Worm (Caenorhabditis elegans) whole organism, late embryonic: Measurements from ENCODE around the gene K03B8.8.
A peak's percentile ranks its signal among the peaks of the same experiment; 100 is the strongest.

Experiments used
- F13H6.1 ChIP-seq: sonication (generic microtip); optimal IDR thresholded peaks from 2 replicates; lab custom pipeline; 2016; ENCODE audit warnings: missing genetic modification characterization, missing compliant biosample characterization
- K02D7.2 ChIP-seq: sonication (generic microtip); optimal IDR thresholded peaks from 2 replicates; lab custom pipeline; 2017; ENCODE audit warnings: mild to moderate bottlenecking, missing genetic modification characterization, missing compliant biosample characterization
- K09A11.1 ChIP-seq: sonication (generic microtip); optimal IDR thresholded peaks from 2 replicates; lab custom pipeline; 2017; ENCODE audit warnings: antibody characterized with exemption, mild to moderate bottlenecking, missing genetic modification characterization, missing compliant biosample characterization; ENCODE audit not compliant: insufficient read depth
- ceh-14 ChIP-seq: sonication (generic microtip); optimal IDR thresholded peaks from 2 replicates; lab custom pipeline; 2016; ENCODE audit warnings: missing genotype, missing genetic modification characterization, missing compliant biosample characterization
- ceh-18 ChIP-seq: sonication (generic microtip); optimal IDR thresholded peaks from 2 replicates; lab custom pipeline; 2016; ENCODE audit warnings: missing genetic modification characterization, missing compliant biosample characterization
- ceh-22 ChIP-seq: sonication (generic microtip); optimal IDR thresholded peaks from 2 replicates; lab custom pipeline; 2017; ENCODE audit warnings: missing biosample characterization, missing genetic modification characterization
- ceh-24 ChIP-seq: sonication (generic microtip); optimal IDR thresholded peaks from 2 replicates; lab custom pipeline; 2016; ENCODE audit warnings: mild to moderate bottlenecking, missing genetic modification characterization, missing compliant biosample characterization
- ceh-34 ChIP-seq: sonication (generic microtip); optimal IDR thresholded peaks from 2 replicates; lab custom pipeline; 2016; ENCODE audit warnings: mild to moderate bottlenecking, missing genetic modification characterization, missing compliant biosample characterization
- ceh-45 ChIP-seq: fragments of 200-800 bp; sonication (Bioruptor generic); IDR thresholded peaks from 2 replicates; pipeline ENCODE4 v1.3.6; 2022; ENCODE audit warnings: missing genetic modification reagents, missing genetic modification characterization, missing compliant biosample characterization
- ceh-48 ChIP-seq: sonication (generic microtip); optimal IDR thresholded peaks from 2 replicates; lab custom pipeline; 2016; ENCODE audit warnings: missing genetic modification characterization, inconsistent platforms, missing compliant biosample characterization
- ceh-9 ChIP-seq: sonication (generic microtip); optimal IDR thresholded peaks from 2 replicates; lab custom pipeline; 2016; ENCODE audit warnings: mild to moderate bottlenecking, missing genetic modification characterization, inconsistent platforms, missing compliant biosample characterization
- che-1 ChIP-seq: sonication (generic microtip); optimal IDR thresholded peaks from 2 replicates; lab custom pipeline; 2016; ENCODE audit warnings: mild to moderate bottlenecking, missing genetic modification characterization, missing compliant biosample characterization
- dve-1 ChIP-seq: sonication (generic microtip); optimal IDR thresholded peaks from 2 replicates; lab custom pipeline; 2017; ENCODE audit warnings: antibody characterized with exemption, mild to moderate bottlenecking, missing genetic modification characterization, missing compliant biosample characterization
- elt-2 ChIP-seq: sonication (generic microtip); optimal IDR thresholded peaks from 2 replicates; lab custom pipeline; 2016; ENCODE audit warnings: missing genetic modification reagents, missing genetic modification characterization, missing compliant biosample characterization
- eyg-1 ChIP-seq: sonication (generic microtip); optimal IDR thresholded peaks from 2 replicates; lab custom pipeline; 2016; ENCODE audit warnings: missing genotype, missing genetic modification characterization, missing compliant biosample characterization
- fax-1 ChIP-seq: sonication (generic microtip); optimal IDR thresholded peaks from 2 replicates; lab custom pipeline; 2016; ENCODE audit warnings: missing genotype, missing genetic modification characterization, missing compliant biosample characterization
- fkh-6 ChIP-seq: sonication (generic microtip); optimal IDR thresholded peaks from 2 replicates; lab custom pipeline; 2016; ENCODE audit warnings: missing genetic modification characterization, missing compliant biosample characterization
- lim-6 ChIP-seq: sonication (generic microtip); optimal IDR thresholded peaks from 2 replicates; lab custom pipeline; 2016; ENCODE audit warnings: missing genetic modification characterization, missing compliant biosample characterization
- madf-2 ChIP-seq: sonication (generic microtip); optimal IDR thresholded peaks from 2 replicates; lab custom pipeline; 2017; ENCODE audit warnings: missing genetic modification characterization, missing compliant biosample characterization
- mec-3 ChIP-seq: sonication (generic microtip); optimal IDR thresholded peaks from 2 replicates; lab custom pipeline; 2016; ENCODE audit warnings: borderline replicate concordance, missing genetic modification characterization, missing compliant biosample characterization
- npax-4 ChIP-seq: sonication (generic microtip); optimal IDR thresholded peaks from 2 replicates; lab custom pipeline; 2016; ENCODE audit warnings: missing genetic modification characterization, missing compliant biosample characterization
- pax-1 ChIP-seq: fragments of 150-350 bp; optimal IDR thresholded peaks from 2 replicates; lab custom pipeline; 2014; ENCODE audit warnings: missing biosample characterization, missing genetic modification characterization
- pha-2 ChIP-seq: sonication (generic microtip); optimal IDR thresholded peaks from 2 replicates; lab custom pipeline; 2017; ENCODE audit warnings: mild to moderate bottlenecking, missing genetic modification characterization, missing compliant biosample characterization
- pha-4 ChIP-seq: fragments of 150-350 bp; optimal IDR thresholded peaks from 2 replicates; lab custom pipeline; 2018; ENCODE audit warnings: missing biosample characterization, missing genetic modification reagents, missing genetic modification characterization
- pqm-1 ChIP-seq: sonication (generic microtip); optimal IDR thresholded peaks from 2 replicates; lab custom pipeline; 2016; ENCODE audit warnings: missing genetic modification characterization, missing compliant biosample characterization
- sox-4 ChIP-seq: sonication (generic microtip); optimal IDR thresholded peaks from 2 replicates; lab custom pipeline; 2017; ENCODE audit warnings: mild to moderate bottlenecking, missing genetic modification characterization, inconsistent platforms, missing compliant biosample characterization
- tbx-7 ChIP-seq: sonication (generic microtip); optimal IDR thresholded peaks from 2 replicates; lab custom pipeline; 2016; ENCODE audit warnings: missing genotype, missing genetic modification characterization, missing compliant biosample characterization
- ttx-3 ChIP-seq: sonication (generic microtip); optimal IDR thresholded peaks from 2 replicates; lab custom pipeline; 2016; ENCODE audit warnings: missing genetic modification reagents, missing genetic modification characterization, missing compliant biosample characterization
- unc-3 ChIP-seq, 2 experiments: fragments of 200-800 bp in 1 of 2; sonication (Bioruptor generic) in 1 of 2; sonication (generic microtip) in 1 of 2; conservative IDR thresholded peaks in 1 of 2; optimal IDR thresholded peaks in 1 of 2; 2 replicates each; pipeline versions ENCODE4 v1.3.6 to Lab custom; 2016 to 2022; ENCODE audit warnings: missing compliant biosample characterization in 2 of 2, missing genetic modification characterization in 2 of 2, missing genetic modification reagents in 1 of 2

Gene K03B8.8

DNA sequence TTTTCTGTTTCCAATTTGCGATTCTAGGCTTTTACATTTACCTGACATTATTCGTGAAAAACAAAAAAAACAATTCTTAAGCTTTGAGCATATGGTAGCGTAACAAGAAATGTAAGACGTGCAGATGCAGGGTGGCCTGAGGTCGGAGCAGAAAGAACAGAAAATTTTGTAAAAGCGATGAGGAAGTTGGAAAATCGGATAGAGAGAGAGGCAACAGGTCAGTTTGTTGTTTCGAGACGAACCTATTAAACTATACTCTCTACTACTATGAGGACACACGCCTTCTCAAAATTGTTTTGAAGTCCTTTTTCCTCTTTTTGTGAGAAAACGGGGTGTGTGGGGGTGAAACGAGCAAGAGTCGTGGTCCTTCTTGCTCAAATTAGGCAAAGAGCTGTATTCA, 10.8 kb upstream of the K03B8.8 start, which contains the start of gene des-2:
TSS of gene des-2 (minus strand) at position 101 of the 400 bp plus-strand sequence.
- TF ChIP-seq ceh-22 (tag; lab: Kevin White, UChicago) = no peak
- no peak for TF ChIP-seq ceh-24 (tag; lab: Kevin White, UChicago)
- no peak for TF ChIP-seq ceh-48 (tag; lab: Kevin White, UChicago)
- TF ChIP-seq fax-1 (tag; lab: Kevin White, UChicago) = no peak
- TF ChIP-seq, all 69 proteins: peak for 0

DNA sequence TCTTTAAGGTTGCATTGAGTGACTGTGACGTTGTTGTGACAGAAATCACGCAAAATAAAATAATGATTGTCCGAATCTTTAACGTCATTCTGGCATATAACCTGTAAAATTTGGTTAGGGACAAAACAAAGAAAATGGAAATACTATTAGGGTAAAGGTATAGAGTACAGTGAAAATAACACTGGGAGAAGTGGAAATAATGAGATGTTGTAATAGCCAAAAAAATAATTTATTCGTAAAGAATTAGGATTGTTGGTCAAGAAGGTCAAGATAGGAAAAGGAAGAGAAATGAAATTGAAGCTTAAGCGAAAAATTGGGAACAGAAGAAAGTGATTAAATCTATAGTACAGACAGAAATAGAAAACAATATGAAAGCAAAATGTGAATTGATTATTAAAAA, 4.3 kb upstream of the K03B8.8 start, which contains the start of gene deg-3:
TSS of gene deg-3 (minus strand) at position 101 of the 400 bp plus-strand sequence.
- TF ChIP-seq eyg-1 (tag; lab: Kevin White, UChicago) = no peak
- no peak for TF ChIP-seq mec-3 (tag; lab: Kevin White, UChicago)
- no peak for TF ChIP-seq pax-1 (tag; lab: Kevin White, UChicago)
- no peak for TF ChIP-seq dve-1 (tag; lab: Kevin White, UChicago)
- TF ChIP-seq, all 69 proteins: peak for 0

DNA sequence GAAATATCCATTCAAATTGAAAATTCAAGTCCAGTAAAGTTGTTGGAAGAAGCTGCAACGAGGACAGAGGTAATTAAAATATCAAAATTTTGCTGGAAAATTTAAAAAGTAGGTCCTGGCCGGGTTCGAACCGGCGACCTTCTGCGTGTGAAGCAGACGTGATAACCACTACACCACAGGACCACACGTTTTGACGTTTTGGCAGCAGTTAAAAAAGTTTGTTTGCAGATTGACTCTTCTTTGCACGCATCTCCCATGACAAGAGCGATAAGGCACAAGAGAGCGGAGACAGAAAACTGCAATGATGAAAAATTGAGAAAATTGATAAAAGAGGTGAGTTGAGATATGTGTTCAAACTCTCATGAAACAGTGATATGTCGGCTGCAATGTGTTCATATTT, 1.3 kb upstream of the K03B8.8 start:
- TF ChIP-seq K09A11.1 (tag; lab: Kevin White, UChicago) (no peak), elt-2 (tag; lab: Kevin White, UChicago) (peak; percentile 63)

DNA sequence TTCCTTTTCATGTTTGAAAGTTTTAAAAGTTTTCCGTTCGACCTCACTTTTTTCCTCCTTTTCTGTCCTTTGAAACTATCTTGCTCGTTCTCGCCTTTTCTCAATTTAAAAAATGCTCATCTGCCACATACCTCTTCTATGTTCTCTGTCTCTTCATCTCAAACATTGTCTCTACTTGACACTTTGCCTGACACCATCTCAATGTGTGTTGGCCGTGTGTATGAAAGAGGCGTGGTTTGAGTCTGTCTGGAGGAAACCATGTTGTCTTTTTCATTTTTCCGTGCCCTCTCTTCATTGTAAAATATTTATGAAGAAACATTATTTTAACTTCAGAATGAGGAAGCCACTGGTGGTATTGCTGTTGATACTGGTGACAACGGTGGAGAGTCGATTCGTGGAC, 3.6 kb downstream of the K03B8.8 start, which contains the start of gene K03B8.6:
TSS of gene K03B8.6 (plus strand) at position 334 of the 400 bp plus-strand sequence.
- no peak for TF ChIP-seq ceh-34 (tag; lab: Kevin White, UChicago)
- TF ChIP-seq F13H6.1 (tag; lab: Kevin White, UChicago) = no peak
- no peak for TF ChIP-seq pqm-1

DNA sequence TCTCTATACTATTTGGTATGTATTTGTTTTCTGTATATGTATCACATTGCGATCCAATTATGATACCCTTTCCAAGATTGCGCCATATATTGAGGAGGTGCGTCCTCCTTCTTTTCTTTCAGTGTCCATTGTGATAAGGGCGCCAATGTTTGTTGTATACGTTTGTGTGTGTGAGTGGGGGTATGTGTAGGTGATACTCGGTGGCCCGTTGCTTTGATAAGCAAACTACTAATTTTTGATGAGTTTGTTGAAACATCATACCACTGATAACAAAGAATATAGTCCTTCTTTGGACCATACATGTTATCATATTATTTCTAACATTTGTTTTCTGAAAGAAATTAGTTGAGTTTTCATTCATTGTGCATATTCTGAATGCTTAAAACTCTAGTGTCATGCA, 7.1 kb downstream of the K03B8.8 start:
- TF ChIP-seq elt-2 (tag; lab: Kevin White, UChicago) = peak; percentile 93
- no peak for TF ChIP-seq K02D7.2 (tag; lab: Kevin White, UChicago)
- no peak for TF ChIP-seq pha-2
- TF ChIP-seq, all 69 proteins: peak for 1

DNA sequence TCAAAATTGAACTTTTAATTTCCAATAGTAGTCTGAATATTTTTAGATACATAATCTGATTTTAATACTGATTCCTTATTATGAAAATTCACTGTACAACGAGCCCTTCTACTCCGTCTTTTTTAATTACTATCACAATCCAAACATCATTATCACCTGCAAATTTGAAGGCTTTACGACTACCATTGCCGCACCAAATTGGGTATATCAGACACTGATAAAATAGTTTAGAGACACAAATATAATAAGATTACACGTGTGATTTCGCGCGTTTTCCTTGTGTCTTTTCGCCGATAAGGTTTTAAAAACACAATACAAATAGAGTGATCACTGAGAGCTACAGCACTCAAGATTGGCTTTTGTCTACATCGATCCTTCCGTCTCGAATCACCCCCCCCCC, 7.7 kb downstream of the K03B8.8 start:
- TF ChIP-seq elt-2 (tag; lab: Kevin White, UChicago) (peak; percentile 90), ceh-45 (GFP tag; lab: Robert Waterston, UW) (no peak)

DNA sequence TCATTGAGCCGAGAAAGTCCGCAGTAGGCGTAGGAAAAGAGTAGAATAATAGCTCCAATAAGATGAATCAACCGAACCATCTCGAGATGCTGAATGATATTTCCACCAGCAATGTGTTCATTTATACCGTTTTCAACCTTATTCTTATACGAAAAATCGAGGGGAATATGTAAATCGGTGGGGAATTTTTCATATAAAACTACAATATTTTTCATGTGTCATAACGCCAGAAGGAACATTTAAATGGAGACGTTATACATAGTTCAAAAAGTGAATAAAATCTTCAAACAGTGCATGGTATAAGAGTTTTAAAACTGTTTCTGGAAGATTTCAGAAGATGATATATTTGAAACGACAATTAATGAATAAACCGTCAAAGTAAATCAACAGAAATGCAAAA, 8.2 kb downstream of the K03B8.8 start, which contains the start of gene nas-19:
TSS of gene nas-19 (minus strand) at position 101 of the 400 bp plus-strand sequence.
- no peak for TF ChIP-seq ceh-22 (tag; lab: Kevin White, UChicago)
- TF ChIP-seq sox-4 (tag; lab: Kevin White, UChicago) = no peak
- no peak for TF ChIP-seq ttx-3 (tag; lab: Kevin White, UChicago)
- TF ChIP-seq npax-4 (tag; lab: Kevin White, UChicago) = no peak
- TF ChIP-seq ceh-34 (tag; lab: Kevin White, UChicago) = no peak
- no peak for TF ChIP-seq ceh-18 (tag; lab: Kevin White, UChicago)
- TF ChIP-seq pha-4 (tag; lab: Kevin White, UChicago) = no peak
- no peak for TF ChIP-seq ceh-9 (tag; lab: Kevin White, UChicago)
- no peak for TF ChIP-seq lim-6 (tag; lab: Kevin White, UChicago)
- TF ChIP-seq elt-2 (tag; lab: Kevin White, UChicago) = no peak
- TF ChIP-seq ceh-14 (tag; lab: Kevin White, UChicago) = no peak
- no peak for TF ChIP-seq tbx-7 (tag; lab: Kevin White, UChicago)
- no peak for TF ChIP-seq unc-3 (GFP tag; conservative IDR thresholded peaks at IDR 0.05; lab: Robert Waterston, UW)
- TF ChIP-seq unc-3 (tag; optimal IDR thresholded peaks at IDR 0.05; lab: Kevin White, UChicago) = no peak
- no peak for TF ChIP-seq fkh-6 (tag; lab: Kevin White, UChicago)
- no peak for TF ChIP-seq che-1 (tag; lab: Kevin White, UChicago)
- no peak for TF ChIP-seq madf-2
